Worm (Caenorhabditis elegans) whole organism, L2 larva: ENCODE results near the gene msp-33.
"Not testable (repeated sequence)": the region's sequence is repeated elsewhere in the genome, so short reads cannot be mapped to it uniquely, and the experiment has no call there.

Source experiments
- C34F6.9 ChIP-seq: fragments of 150-350 bp; optimal IDR thresholded peaks from 2 replicates; lab custom pipeline; 2014; ENCODE audit warnings: missing biosample characterization, missing genetic modification characterization
- F13H6.1 ChIP-seq: sonication (generic microtip); optimal IDR thresholded peaks from 2 replicates; lab custom pipeline; 2016; ENCODE audit warnings: missing genetic modification characterization, missing compliant biosample characterization
- R02D3.7 ChIP-seq: fragments of 150-350 bp; optimal IDR thresholded peaks from 2 replicates; lab custom pipeline; 2014; ENCODE audit warnings: missing biosample characterization, missing genetic modification characterization
- Y55F3AM.14 ChIP-seq: fragments of 200-800 bp; sonication (Bioruptor generic); optimal IDR thresholded peaks from 2 replicates; lab custom pipeline; 2018; ENCODE audit warnings: mild to moderate bottlenecking, missing genetic modification characterization, missing compliant biosample characterization
- alr-1 ChIP-seq: fragments of 150-350 bp; optimal IDR thresholded peaks from 2 replicates; lab custom pipeline; 2014; ENCODE audit warnings: missing biosample characterization, missing genetic modification characterization
- aly-2 ChIP-seq: fragments of 150-350 bp; optimal IDR thresholded peaks from 2 replicates; lab custom pipeline; 2014; ENCODE audit warnings: missing biosample characterization, missing genetic modification characterization
- ama-1 ChIP-seq: fragments of 150-350 bp; optimal IDR thresholded peaks from 2 replicates; lab custom pipeline; 2018; ENCODE audit warnings: inconsistent platforms
- blmp-1 ChIP-seq: sonication (generic microtip); optimal IDR thresholded peaks from 2 replicates; lab custom pipeline; 2017; ENCODE audit warnings: missing genetic modification characterization, mild to moderate bottlenecking, missing compliant biosample characterization, antibody characterized with exemption, moderate library complexity; ENCODE audit not compliant: insufficient read depth
- ceh-16 ChIP-seq: fragments of 150-350 bp; optimal IDR thresholded peaks from 2 replicates; lab custom pipeline; 2014; ENCODE audit warnings: missing biosample characterization, missing genetic modification characterization
- ceh-82 ChIP-seq: fragments of 150-350 bp; optimal IDR thresholded peaks from 2 replicates; lab custom pipeline; 2014; ENCODE audit warnings: missing biosample characterization, missing genetic modification characterization
- crh-2 ChIP-seq: sonication (generic microtip); optimal IDR thresholded peaks from 2 replicates; lab custom pipeline; 2017; ENCODE audit warnings: missing biosample characterization, missing genetic modification characterization
- dmd-4 ChIP-seq: sonication (generic microtip); optimal IDR thresholded peaks from 2 replicates; lab custom pipeline; 2017; ENCODE audit warnings: missing biosample characterization, missing genetic modification characterization
- egl-27 ChIP-seq: sonication (generic microtip); optimal IDR thresholded peaks from 3 replicates; lab custom pipeline; 2017; ENCODE audit warnings: missing biosample characterization, missing genetic modification reagents, missing genetic modification characterization
- elt-3 ChIP-seq: sonication (generic microtip); optimal IDR thresholded peaks from 2 replicates; lab custom pipeline; 2017; ENCODE audit warnings: missing biosample characterization, missing genetic modification characterization
- fos-1 ChIP-seq: fragments of 150-350 bp; optimal IDR thresholded peaks from 2 replicates; lab custom pipeline; 2014; ENCODE audit warnings: missing biosample characterization, missing genetic modification characterization
- gmeb-1 ChIP-seq: fragments of 150-350 bp; optimal IDR thresholded peaks from 2 replicates; lab custom pipeline; 2014; ENCODE audit warnings: missing biosample characterization, missing genetic modification characterization
- lin-11 ChIP-seq: fragments of 150-350 bp; sonication (generic microtip); optimal IDR thresholded peaks from 2 replicates; lab custom pipeline; 2014; ENCODE audit warnings: missing biosample characterization, missing genetic modification characterization, inconsistent platforms, mixed read lengths
- lin-13 ChIP-seq: fragments of 150-350 bp; optimal IDR thresholded peaks from 2 replicates; lab custom pipeline; 2014; ENCODE audit warnings: missing biosample characterization, missing genetic modification reagents, missing genetic modification characterization
- lin-39 ChIP-seq: fragments of 150-350 bp; optimal IDR thresholded peaks from 2 replicates; lab custom pipeline; 2014; ENCODE audit warnings: missing biosample characterization, missing genetic modification reagents, missing genetic modification characterization
- lsy-2 ChIP-seq, 2 experiments: fragments of 150-350 bp in 1 of 2; sonication (generic microtip) in 1 of 2; optimal IDR thresholded peaks; 2 replicates each; lab custom pipeline; 2014 to 2017; ENCODE audit warnings: missing biosample characterization in 2 of 2, missing genetic modification characterization in 2 of 2
- mab-5 ChIP-seq: fragments of 150-350 bp; optimal IDR thresholded peaks from 2 replicates; lab custom pipeline; 2014; ENCODE audit warnings: missing biosample characterization, missing genetic modification characterization
- mbf-1 ChIP-seq: sonication (generic microtip); optimal IDR thresholded peaks from 2 replicates; lab custom pipeline; 2017; ENCODE audit warnings: missing biosample characterization, missing genetic modification characterization
- mdl-1 ChIP-seq, 2 experiments: fragments of 150-350 bp in 1 of 2; sonication (generic microtip) in 1 of 2; optimal IDR thresholded peaks; 2 replicates each; lab custom pipeline; 2017; ENCODE audit warnings: missing biosample characterization in 2 of 2, missing genetic modification characterization in 2 of 2
- nhr-12 ChIP-seq: fragments of 150-350 bp; optimal IDR thresholded peaks from 2 replicates; lab custom pipeline; 2014; ENCODE audit warnings: missing biosample characterization, missing genetic modification characterization
- nhr-129 ChIP-seq: fragments of 150-350 bp; optimal IDR thresholded peaks from 2 replicates; lab custom pipeline; 2014; ENCODE audit warnings: missing biosample characterization, missing genetic modification characterization
- nhr-21 ChIP-seq: fragments of 150-350 bp; optimal IDR thresholded peaks from 2 replicates; lab custom pipeline; 2014; ENCODE audit warnings: missing biosample characterization, missing genetic modification characterization
- nhr-23 ChIP-seq: fragments of 150-350 bp; optimal IDR thresholded peaks from 2 replicates; lab custom pipeline; 2014; ENCODE audit warnings: missing biosample characterization, missing genetic modification reagents, missing genetic modification characterization
- nhr-237 ChIP-seq: fragments of 150-350 bp; optimal IDR thresholded peaks from 2 replicates; lab custom pipeline; 2014; ENCODE audit warnings: missing biosample characterization, missing genetic modification characterization
- nhr-25 ChIP-seq: fragments of 150-350 bp; sonication (generic microtip); optimal IDR thresholded peaks from 3 replicates; lab custom pipeline; 2014; ENCODE audit warnings: missing biosample characterization, missing genetic modification characterization
- nhr-77 ChIP-seq: fragments of 150-350 bp; optimal IDR thresholded peaks from 2 replicates; lab custom pipeline; 2014; ENCODE audit warnings: missing biosample characterization, missing genetic modification characterization
- peb-1 ChIP-seq: fragments of 150-350 bp; optimal IDR thresholded peaks from 2 replicates; lab custom pipeline; 2014; ENCODE audit warnings: missing biosample characterization, missing genetic modification characterization
- skn-1 ChIP-seq: sonication (generic microtip); optimal IDR thresholded peaks from 2 replicates; lab custom pipeline; 2017; ENCODE audit warnings: missing biosample characterization, missing genetic modification characterization
- sma-3 ChIP-seq: sonication (generic microtip); optimal IDR thresholded peaks from 2 replicates; lab custom pipeline; 2016; ENCODE audit warnings: missing genetic modification reagents, missing genetic modification characterization, missing compliant biosample characterization
- sma-9 ChIP-seq, 2 experiments: fragments of 150-350 bp in 1 of 2; sonication (generic microtip) in 1 of 2; optimal IDR thresholded peaks; 2 replicates each; lab custom pipeline; 2014 to 2016; ENCODE audit warnings: missing genetic modification characterization in 2 of 2, mild to moderate bottlenecking in 1 of 2, missing biosample characterization in 1 of 2, missing compliant biosample characterization in 1 of 2, missing genetic modification reagents in 1 of 2, moderate library complexity in 1 of 2
- snpc-4 ChIP-seq: fragments of 150-350 bp; optimal IDR thresholded peaks from 2 replicates; lab custom pipeline; 2014; ENCODE audit warnings: missing biosample characterization, missing genetic modification characterization
- unc-39 ChIP-seq: fragments of 150-350 bp; optimal IDR thresholded peaks from 2 replicates; lab custom pipeline; 2014; ENCODE audit warnings: missing biosample characterization, missing genetic modification characterization
- unc-55 ChIP-seq: fragments of 150-350 bp; sonication (generic microtip); optimal IDR thresholded peaks from 3 replicates; lab custom pipeline; 2014; ENCODE audit warnings: missing biosample characterization, missing genetic modification reagents, missing genetic modification characterization
- unc-62 ChIP-seq: fragments of 150-350 bp; optimal IDR thresholded peaks from 2 replicates; lab custom pipeline; 2014; ENCODE audit warnings: missing biosample characterization, missing genetic modification reagents, missing genetic modification characterization
- zag-1 ChIP-seq: fragments of 150-350 bp; optimal IDR thresholded peaks from 2 replicates; lab custom pipeline; 2014; ENCODE audit warnings: missing biosample characterization, missing genetic modification characterization
- ztf-11 ChIP-seq: sonication (generic microtip); optimal IDR thresholded peaks from 2 replicates; lab custom pipeline; 2017; ENCODE audit warnings: missing biosample characterization, missing genetic modification characterization
- ztf-4 ChIP-seq: fragments of 150-350 bp; optimal IDR thresholded peaks from 2 replicates; lab custom pipeline; 2014; ENCODE audit warnings: missing biosample characterization, missing genetic modification characterization

Gene msp-33

DNA sequence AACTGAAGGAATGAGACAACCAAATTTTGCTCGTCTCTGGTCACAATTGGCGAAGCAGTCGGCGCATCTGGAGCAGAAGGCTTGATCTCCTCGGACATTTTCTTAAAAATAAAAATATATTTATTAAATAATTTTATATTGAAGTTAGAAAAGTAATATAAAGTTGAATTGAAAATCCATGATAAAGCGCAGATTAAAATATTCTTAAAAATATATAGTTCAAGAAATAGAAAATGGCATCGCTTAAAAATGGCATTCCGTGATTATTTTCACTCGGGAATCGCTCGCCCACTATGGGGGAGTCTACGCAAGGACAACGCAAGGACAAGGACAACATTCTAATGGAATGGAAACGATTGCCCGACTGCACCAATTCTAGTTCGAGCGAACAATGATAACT, 11.2 kb upstream of the msp-33 start, which contains the start of gene sgt-1:
sgt-1 (minus strand) TSS at position 101 of the 400 bp plus-strand sequence.
- TF ChIP-seq lin-39, nhr-21, mab-5 (tag; lab: Kevin White, UChicago): not testable (repeated sequence)

DNA sequence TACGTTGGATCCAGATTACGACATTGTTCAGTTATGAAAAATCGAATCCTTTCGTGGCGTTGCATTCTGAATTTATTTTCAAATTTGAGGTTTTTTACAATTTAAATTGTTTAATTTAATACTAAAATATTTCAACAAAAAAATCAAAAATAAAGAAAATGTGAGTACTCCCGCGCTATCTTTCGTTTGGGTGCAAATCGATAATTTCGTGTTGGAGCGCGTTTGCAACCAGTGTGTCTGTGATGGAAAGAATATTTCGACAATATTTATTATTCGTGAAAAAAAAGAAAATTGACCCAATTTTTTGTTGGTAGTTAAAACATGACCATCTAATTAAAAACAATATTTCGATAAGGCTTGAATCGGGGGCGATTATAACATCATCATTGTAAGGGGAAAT, 9.5 kb upstream of the msp-33 start, which contains the start of gene R05F9.9:
R05F9.9 (minus strand) TSS at position 66 of the 400 bp plus-strand sequence.
- TF ChIP-seq nhr-23 = no peak
- peak; percentile 15 for TF ChIP-seq gmeb-1
- peak; percentile 62 for TF ChIP-seq ama-1 (lab: Kevin White, UChicago)
- no peak for TF ChIP-seq Y55F3AM.14 (GFP tag; lab: Kevin White, UChicago)
- TF ChIP-seq crh-2 (tag; lab: Kevin White, UChicago) = peak; percentile 72
- peak; percentile 70 for TF ChIP-seq unc-55
- TF ChIP-seq mbf-1 (tag; lab: Kevin White, UChicago) = no peak
- TF ChIP-seq R02D3.7 (tag; lab: Kevin White, UChicago) = no peak
- no peak for TF ChIP-seq skn-1
- no peak for TF ChIP-seq nhr-25 (tag; lab: Kevin White, UChicago)
- TF ChIP-seq lin-13 (GFP tag; lab: Kevin White, UChicago) = peak; percentile 16
- peak; percentile 67 for TF ChIP-seq C34F6.9 (tag; lab: Kevin White, UChicago)
- peak in 1 of 2 experiments; percentile 74 for TF ChIP-seq lsy-2 (tag; optimal IDR thresholded peaks at IDR 0.05; lab: Kevin White, UChicago)
- peak; percentile 2 for TF ChIP-seq nhr-129 (tag; lab: Kevin White, UChicago)
- TF ChIP-seq nhr-21 (tag; lab: Kevin White, UChicago) = no peak
- TF ChIP-seq ztf-4 (tag; lab: Kevin White, UChicago) = peak; percentile 82
- no peak for TF ChIP-seq ceh-16 (tag; lab: Kevin White, UChicago)
- no peak for TF ChIP-seq lin-39 (tag; lab: Kevin White, UChicago)
- TF ChIP-seq fos-1 = no peak

DNA sequence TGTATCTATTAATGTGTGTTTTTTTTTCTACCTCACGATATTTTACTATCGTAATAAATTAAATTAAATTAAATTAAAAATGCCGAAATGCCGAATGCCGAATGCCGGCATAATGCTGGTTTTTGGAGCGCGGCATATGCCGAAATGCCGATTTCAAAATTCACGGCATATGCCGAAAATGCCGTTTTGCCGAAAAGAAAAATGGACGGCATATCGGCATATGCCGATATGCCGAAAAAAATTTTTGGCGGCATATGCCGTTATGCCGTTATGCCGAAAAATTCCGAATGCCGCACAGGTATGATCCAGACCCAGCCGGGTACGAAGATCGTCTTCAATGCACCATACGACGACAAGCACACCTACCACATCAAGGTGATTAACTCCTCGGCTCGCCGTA, 6.0 kb upstream of the msp-33 start, which contains the start of gene msp-32:
msp-32 (plus strand) TSS at position 301 of the 400 bp plus-strand sequence.
- not testable (repeated sequence) for TF ChIP-seq skn-1; elt-3 (tag; lab: Kevin White, UChicago); zag-1 (tag; lab: Kevin White, UChicago)

DNA sequence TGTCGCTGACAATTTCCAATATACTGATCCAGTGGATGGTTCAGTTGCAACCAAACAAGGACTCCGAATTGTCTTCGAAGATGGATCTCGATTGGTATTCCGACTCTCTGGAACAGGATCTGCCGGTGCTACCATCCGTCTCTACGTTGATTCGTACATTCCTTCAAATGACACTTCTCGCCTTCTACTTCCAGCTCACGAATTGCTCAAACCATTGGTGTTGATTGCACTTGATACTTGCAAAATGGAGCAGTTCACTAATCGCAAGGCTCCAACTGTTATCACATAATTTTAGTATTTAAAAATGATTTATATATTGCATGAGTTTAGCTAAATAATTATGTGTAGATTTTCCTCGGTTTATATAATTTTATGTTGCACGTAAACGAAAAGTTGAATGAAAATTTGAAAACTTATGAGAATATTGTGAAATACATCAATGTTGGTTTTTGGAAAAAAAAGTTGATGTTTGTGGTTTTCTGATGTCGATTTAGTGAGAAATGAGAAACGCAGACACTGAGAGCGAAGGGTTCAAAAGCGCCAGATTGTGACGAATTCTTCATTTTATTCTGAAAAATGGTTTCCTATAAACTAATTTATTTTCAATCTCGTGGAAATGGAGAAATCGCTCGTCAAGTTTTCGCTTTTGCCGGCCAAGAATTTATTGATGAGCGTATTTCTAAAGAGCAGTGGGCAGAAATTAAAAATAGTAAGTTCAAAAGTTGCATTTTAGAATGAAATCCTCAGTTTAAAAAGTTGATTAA, 1.3 kb downstream of the msp-33 start, which contains the start of gene gst-9:
gst-9 (plus strand) TSS at position 574 of the 764 bp plus-strand sequence.
- TF ChIP-seq ztf-4 (tag; lab: Kevin White, UChicago) (peak; percentile 66), C34F6.9 (tag; lab: Kevin White, UChicago) (no peak), ama-1 (lab: Kevin White, UChicago) (peak; percentile 81), nhr-21 (tag; lab: Kevin White, UChicago) (no peak), egl-27 (tag; lab: Kevin White, UChicago) (no peak), skn-1 (no peak), unc-55 (peak; percentile 43), ztf-11 (no peak), lin-11 (no peak), dmd-4 (tag; lab: Kevin White, UChicago) (no peak), R02D3.7 (tag; lab: Kevin White, UChicago) (no peak), unc-39 (tag; lab: Kevin White, UChicago) (no peak), mbf-1 (tag; lab: Kevin White, UChicago) (no peak), nhr-25 (tag; lab: Kevin White, UChicago) (no peak), ceh-82 (tag; lab: Kevin White, UChicago) (no peak), zag-1 (tag; lab: Kevin White, UChicago) (no peak), F13H6.1 (tag; lab: Kevin White, UChicago) (peak; percentile 25), aly-2 (tag; lab: Kevin White, UChicago) (no peak), fos-1 (no peak), nhr-237 (tag; lab: Kevin White, UChicago) (no peak), sma-3 (peak; percentile 23), unc-62 (GFP tag; lab: Kevin White, UChicago) (no peak), mab-5 (tag; lab: Kevin White, UChicago) (no peak), nhr-77 (no peak), crh-2 (tag; lab: Kevin White, UChicago) (peak; percentile 61), snpc-4 (tag; lab: Kevin White, UChicago) (no peak), lsy-2 (tag; optimal IDR thresholded peaks at IDR 0.05; lab: Kevin White, UChicago) (peak in 1 of 2 experiments; percentile 51), nhr-12 (tag; lab: Kevin White, UChicago) (no peak), peb-1 (tag; lab: Kevin White, UChicago) (no peak), sma-9 (GFP tag; optimal IDR thresholded peaks at IDR 0.05; lab: Kevin White, UChicago) (peak; percentile 33), sma-9 (tag; optimal IDR thresholded peaks at IDR 0.05; lab: Kevin White, UChicago) (no peak), lin-39 (tag; lab: Kevin White, UChicago) (no peak), nhr-23 (no peak), gmeb-1 (no peak), blmp-1 (tag; lab: Kevin White, UChicago) (no peak), elt-3 (tag; lab: Kevin White, UChicago) (no peak), lin-13 (GFP tag; lab: Kevin White, UChicago) (no peak), mdl-1 (tag; optimal IDR thresholded peaks at IDR 0.05; lab: Kevin White, UChicago) (no peak), alr-1 (tag; lab: Kevin White, UChicago) (no peak), ceh-16 (tag; lab: Kevin White, UChicago) (no peak)
